In the genomic region with DNA sequence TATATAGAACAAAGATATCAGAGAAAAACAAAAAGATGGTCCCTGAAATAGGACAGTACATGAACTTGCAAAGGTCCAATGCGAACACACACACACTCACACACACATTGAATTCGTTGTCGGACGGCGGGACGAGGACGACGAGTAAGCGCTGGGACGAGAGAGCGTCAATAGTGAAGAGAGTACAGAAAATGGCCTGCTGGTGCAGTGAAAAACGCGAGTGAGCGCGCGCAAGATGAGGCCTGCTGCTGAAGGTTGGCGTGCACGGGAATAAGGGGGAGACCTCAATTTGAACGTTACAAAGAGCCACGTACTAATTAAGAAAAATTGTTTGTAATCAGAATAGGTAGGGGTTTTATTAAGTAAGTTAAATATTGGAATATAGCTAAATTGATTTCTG, we compare ENCODE assay signal across 2 worm cellular contexts.
TF ChIP-seq lines count a peak whose summit lies in the region.

No protein-coding gene starts in this region.

TF ChIP-seq in whole organism, L1 larva, 84 proteins besides CTCF, POLR2A, EP300 and RAD21 (continued from another document):
- TF ChIP-seq nhr-71 (tag; optimal IDR thresholded peaks at IDR 0.05; lab: Kevin White, UChicago) (peak; percentile 4), fkh-4 (tag; optimal IDR thresholded peaks at IDR 0.05; lab: Kevin White, UChicago; ENCODE audit: borderline replicate concordance) (no peak), grh-1 (GFP tag; IDR thresholded peaks at IDR 0.05; lab: Robert Waterston, UW) (no peak), swsn-7 (tag; optimal IDR thresholded peaks at IDR 0.05; lab: Kevin White, UChicago) (peak; percentile 29), nhr-19 (GFP tag; conservative IDR thresholded peaks at IDR 0.05; lab: Robert Waterston, UW) (no peak), pag-3 (tag; optimal IDR thresholded peaks at IDR 0.05; lab: Kevin White, UChicago; ENCODE audit: borderline replicate concordance, insufficient read depth) (no peak), C34B4.2 (tag; optimal IDR thresholded peaks at IDR 0.05; lab: Kevin White, UChicago) (no peak), rnt-1 (tag; optimal IDR thresholded peaks at IDR 0.05; lab: Kevin White, UChicago) (peak; percentile 1), ets-5 (GFP tag; IDR thresholded peaks at IDR 0.05; lab: Robert Waterston, UW) (no peak), unc-98 (GFP tag; IDR thresholded peaks at IDR 0.05; lab: Robert Waterston, UW) (no peak), zip-4 (GFP tag; optimal IDR thresholded peaks at IDR 0.05; lab: Kevin White, UChicago) (no peak), nhr-84 (tag; optimal IDR thresholded peaks at IDR 0.05; lab: Kevin White, UChicago) (no peak), dsc-1 (tag; optimal IDR thresholded peaks at IDR 0.05; lab: Kevin White, UChicago) (peak; percentile 24), ceh-90 (tag; optimal IDR thresholded peaks at IDR 0.05; lab: Kevin White, UChicago) (no peak), mef-2 (tag; optimal IDR thresholded peaks at IDR 0.05; lab: Kevin White, UChicago) (no peak), lin-13 (GFP tag; optimal IDR thresholded peaks at IDR 0.05; lab: Kevin White, UChicago) (no peak), lin-35 (GFP tag; optimal IDR thresholded peaks at IDR 0.05; lab: Kevin White, UChicago) (peak; percentile 6 to 20), ztf-4 (tag; optimal IDR thresholded peaks at IDR 0.05; lab: Kevin White, UChicago) (no peak), lsy-2 (tag; optimal IDR thresholded peaks at IDR 0.05; lab: Kevin White, UChicago) (peak; percentile 25 to 52), blmp-1 (tag; optimal IDR thresholded peaks at IDR 0.05; lab: Kevin White, UChicago) (peak; percentile 19), ceh-88 (GFP tag; IDR thresholded peaks at IDR 0.05; lab: Robert Waterston, UW) (no peak), tbx-2 (tag; optimal IDR thresholded peaks at IDR 0.05; lab: Kevin White, UChicago) (peak; percentile 3), skn-1 (tag; optimal IDR thresholded peaks at IDR 0.05; lab: Kevin White, UChicago) (no peak), elt-2 (tag; optimal IDR thresholded peaks at IDR 0.05; lab: Kevin White, UChicago) (no peak), nhr-11 (tag; optimal IDR thresholded peaks at IDR 0.05; lab: Kevin White, UChicago) (no peak), ceh-82 (tag; optimal IDR thresholded peaks at IDR 0.05; lab: Kevin White, UChicago) (peak in 1 of 3 experiments; percentile 8), efl-1 (optimal IDR thresholded peaks at IDR 0.05; lab: Kevin White, UChicago) (peak in 1 of 2 experiments; percentile 23), efl-1 (GFP tag; optimal IDR thresholded peaks at IDR 0.05 in 1 of 2; lab: Kevin White, UChicago) (no peak), snu-23 (GFP tag; optimal IDR thresholded peaks at IDR 0.05; lab: Kevin White, UChicago) (peak; percentile 34), alr-1 (tag; optimal IDR thresholded peaks at IDR 0.05; lab: Kevin White, UChicago; ENCODE audit: borderline replicate concordance) (no peak), lin-39 (tag; optimal IDR thresholded peaks at IDR 0.05; lab: Kevin White, UChicago) (no peak), irx-1 (tag; optimal IDR thresholded peaks at IDR 0.05; lab: Kevin White, UChicago) (no peak)

TF ChIP-seq in whole organism, L3 larva, 47 proteins besides CTCF, POLR2A, EP300 and RAD21 (continued from another document):
- no peak for TF ChIP-seq fos-1 (tag; optimal IDR thresholded peaks at IDR 0.05; lab: Kevin White, UChicago)
- no peak for TF ChIP-seq lin-15B (tag; optimal IDR thresholded peaks at IDR 0.05; lab: Kevin White, UChicago)
- TF ChIP-seq pqm-1 (tag; optimal IDR thresholded peaks at IDR 0.05; lab: Kevin White, UChicago) = no peak
- TF ChIP-seq ceh-9 (tag; optimal IDR thresholded peaks at IDR 0.05; lab: Kevin White, UChicago) = no peak
- TF ChIP-seq lin-39 (tag; optimal IDR thresholded peaks at IDR 0.05; lab: Kevin White, UChicago) = peak; percentile 76
- TF ChIP-seq aly-2 (tag; optimal IDR thresholded peaks at IDR 0.05; lab: Kevin White, UChicago) = no peak
- no peak for TF ChIP-seq tbx-2 (tag; optimal IDR thresholded peaks at IDR 0.05; lab: Kevin White, UChicago)
